Worm (Caenorhabditis elegans) whole organism, L4/young adult: Measurements from ENCODE around the gene nhr-70.

Experiments used
- W03F9.2 ChIP-seq: fragments of 150-350 bp; optimal IDR thresholded peaks from 2 replicates; lab custom pipeline; 2014; ENCODE audit warnings: missing biosample characterization, missing genetic modification characterization
- dao-5 ChIP-seq: sonication (generic microtip); optimal IDR thresholded peaks from 2 replicates; lab custom pipeline; 2016; ENCODE audit warnings: missing genotype, missing genetic modification characterization, moderate library complexity, missing compliant biosample characterization
- him-1 ChIP-seq: sonication (generic microtip); optimal IDR thresholded peaks from 2 replicates; lab custom pipeline; 2016; ENCODE audit warnings: missing genotype, missing genetic modification reagents, missing genetic modification characterization, missing compliant biosample characterization

nhr-70 gene

ce11 chrV:18592448-18592847 lies 23.9 kb upstream of the nhr-70 start, which contains the start of gene grdn-1:
Gene grdn-1 (plus strand): TSS chrV:18592748.
- TF ChIP-seq him-1 (tag; lab: Kevin White, UChicago) = no peak

ce11 chrV:18596240-18596639 lies 20.1 kb upstream of the nhr-70 start:
- TF ChIP-seq W03F9.2 (no peak), dao-5 (tag; lab: Kevin White, UChicago) (no peak), him-1 (tag; lab: Kevin White, UChicago) (no peak)

ce11 chrV:18597779-18598178 lies 18.6 kb upstream of the nhr-70 start:
- no peak for TF ChIP-seq dao-5 (tag; lab: Kevin White, UChicago)

ce11 chrV:18605510-18605909 lies 10.9 kb upstream of the nhr-70 start:
- TF ChIP-seq him-1 (tag; lab: Kevin White, UChicago) = no peak
- no peak for TF ChIP-seq dao-5 (tag; lab: Kevin White, UChicago)
- TF ChIP-seq W03F9.2 = no peak

ce11 chrV:18613164-18613563 lies 3.2 kb upstream of the nhr-70 start:
- TF ChIP-seq dao-5 (tag; lab: Kevin White, UChicago) (no peak), him-1 (tag; lab: Kevin White, UChicago) (no peak), W03F9.2 (no peak)

ce11 chrV:18614498-18614897 lies 1.9 kb upstream of the nhr-70 start:
- no peak for TF ChIP-seq dao-5 (tag; lab: Kevin White, UChicago)
- no peak for TF ChIP-seq him-1 (tag; lab: Kevin White, UChicago)
- peak; percentile 30 for TF ChIP-seq W03F9.2

- TF ChIP-seq dao-5 (tag; lab: Kevin White, UChicago) (no peak), W03F9.2 (no peak), him-1 (tag; lab: Kevin White, UChicago) (no peak)
These were observed 6.1 kb downstream of the nhr-70 start, which contains the start of gene Y69H2.1 for ce11 chrV:18622462-18622861. Gene Y69H2.1 (minus strand): TSS chrV:18622562.

- no peak for TF ChIP-seq dao-5 (tag; lab: Kevin White, UChicago)
These were observed 10.4 kb downstream of the nhr-70 start, which contains the start of gene Y69H2.15 for ce11 chrV:18626764-18627163. Gene Y69H2.15 (minus strand): TSS chrV:18626864.

ce11 chrV:18627445-18627844 lies 11.1 kb downstream of the nhr-70 start:
- no peak for TF ChIP-seq him-1 (tag; lab: Kevin White, UChicago)
- TF ChIP-seq W03F9.2 = no peak
- TF ChIP-seq dao-5 (tag; lab: Kevin White, UChicago) = no peak

- TF ChIP-seq W03F9.2 (no peak), him-1 (tag; lab: Kevin White, UChicago) (no peak), dao-5 (tag; lab: Kevin White, UChicago) (no peak)
These were observed 12.5 kb downstream of the nhr-70 start for ce11 chrV:18628907-18629306.

- TF ChIP-seq dao-5 (tag; lab: Kevin White, UChicago) (no peak), him-1 (tag; lab: Kevin White, UChicago) (no peak), W03F9.2 (no peak)
These were observed 15.7 kb downstream of the nhr-70 start for ce11 chrV:18631966-18632531.

ce11 chrV:18636248-18636647 lies 19.9 kb downstream of the nhr-70 start, which contains the start of gene egas-3:
Gene egas-3 (minus strand): TSS chrV:18636348.
- TF ChIP-seq dao-5 (tag; lab: Kevin White, UChicago) = no peak
- no peak for TF ChIP-seq W03F9.2
- no peak for TF ChIP-seq him-1 (tag; lab: Kevin White, UChicago)

- TF ChIP-seq W03F9.2 (no peak), him-1 (tag; lab: Kevin White, UChicago) (no peak), dao-5 (tag; lab: Kevin White, UChicago) (no peak)
These were observed 21.4 kb downstream of the nhr-70 start for ce11 chrV:18637544-18638366.

ce11 chrV:18638367-18638873 lies 22.0 kb downstream of the nhr-70 start, which contains the start of gene col-42:
Gene col-42 (plus strand): TSS chrV:18638484.
- TF ChIP-seq W03F9.2 (no peak), dao-5 (tag; lab: Kevin White, UChicago) (no peak), him-1 (tag; lab: Kevin White, UChicago) (no peak)
